Fruit fly (Drosophila melanogaster) whole organism, pupa: Measurements from ENCODE around the gene UQCR-Q.

Experiments
- CG10348 ChIP-seq: fragments of 200-800 bp; sonication (Bioruptor generic); IDR thresholded peaks from 2 replicates; pipeline ENCODE4 v1.3.6; 2022; ENCODE audit warnings: missing biosample characterization, missing genetic modification characterization
- CG12605 ChIP-seq: fragments of 200-800 bp; sonication (Bioruptor generic); IDR thresholded peaks from 2 replicates; pipeline ENCODE4 v1.3.6; 2022; ENCODE audit warnings: missing biosample characterization, missing genetic modification characterization
- CG13204 ChIP-seq: fragments of 200-800 bp; sonication (Bioruptor generic); optimal IDR thresholded peaks from 2 replicates; lab custom pipeline; 2018; ENCODE audit warnings: missing biosample characterization, mild to moderate bottlenecking, missing genetic modification characterization, moderate library complexity
- CG14655 ChIP-seq: fragments of 200-800 bp; sonication (Bioruptor generic); optimal IDR thresholded peaks from 3 replicates; lab custom pipeline; 2017; ENCODE audit warnings: mild to moderate bottlenecking, missing biosample characterization, missing genetic modification reagents, missing genetic modification characterization
- CG15710 ChIP-seq: fragments of 200-800 bp; sonication (Bioruptor generic); optimal IDR thresholded peaks from 2 replicates; lab custom pipeline; 2018; ENCODE audit warnings: missing biosample characterization, mild to moderate bottlenecking, missing genetic modification characterization, moderate library complexity
- CG17806 ChIP-seq: fragments of 200-800 bp; sonication (Bioruptor generic); optimal IDR thresholded peaks from 2 replicates; lab custom pipeline; 2018; ENCODE audit warnings: missing biosample characterization, mild to moderate bottlenecking, missing genetic modification characterization, moderate library complexity
- CG32121 ChIP-seq: fragments of 200-800 bp; sonication (Bioruptor generic); IDR thresholded peaks from 2 replicates; pipeline ENCODE4 v1.3.6; 2022; ENCODE audit warnings: missing biosample characterization, missing genetic modification characterization
- CG34367 ChIP-seq: fragments of 200-800 bp; sonication (Bioruptor generic); optimal IDR thresholded peaks from 2 replicates; lab custom pipeline; 2018; ENCODE audit warnings: missing biosample characterization, mild to moderate bottlenecking, missing genetic modification characterization
- CG4496 ChIP-seq: fragments of 200-800 bp; sonication (Bioruptor generic); IDR thresholded peaks from 3 replicates; pipeline ENCODE4 v1.3.6; 2022; ENCODE audit warnings: missing biosample characterization, missing genetic modification characterization
- CG8159 ChIP-seq: fragments of 200-800 bp; sonication (Bioruptor generic); optimal IDR thresholded peaks from 3 replicates; lab custom pipeline; 2018; ENCODE audit warnings: missing biosample characterization, mild to moderate bottlenecking, missing genetic modification characterization, moderate library complexity
- CG8301 ChIP-seq: fragments of 200-800 bp; sonication (Bioruptor generic); optimal IDR thresholded peaks from 2 replicates; lab custom pipeline; 2018; ENCODE audit warnings: missing biosample characterization, mild to moderate bottlenecking, missing genetic modification characterization
- CG9948 ChIP-seq: fragments of 200-800 bp; sonication (Bioruptor generic); optimal IDR thresholded peaks from 2 replicates; lab custom pipeline; 2018; ENCODE audit warnings: missing biosample characterization, mild to moderate bottlenecking, missing genetic modification characterization, moderate library complexity
- D1 ChIP-seq: fragments of 200-800 bp; sonication (Bioruptor generic); optimal IDR thresholded peaks from 2 replicates; lab custom pipeline; 2018; ENCODE audit warnings: missing biosample characterization, mild to moderate bottlenecking, missing genetic modification characterization, moderate library complexity
- EcR ChIP-seq: fragments of 200-800 bp; sonication (Bioruptor generic); optimal IDR thresholded peaks from 3 replicates; lab custom pipeline; 2019; ENCODE audit warnings: missing biosample characterization, missing genetic modification characterization, mild to moderate bottlenecking, moderate library complexity, missing genetic modification reagents
- Ets98B ChIP-seq: fragments of 200-800 bp; sonication (Bioruptor generic); IDR thresholded peaks from 2 replicates; pipeline ENCODE4 v1.3.6; 2022; ENCODE audit warnings: missing biosample characterization, missing genetic modification characterization
- Pif1A ChIP-seq: fragments of 200-800 bp; sonication (Bioruptor generic); optimal IDR thresholded peaks from 3 replicates; lab custom pipeline; 2016; ENCODE audit warnings: missing biosample characterization, missing genetic modification characterization
- Pif1B ChIP-seq: fragments of 200-800 bp; sonication (Bioruptor generic); optimal IDR thresholded peaks from 3 replicates; lab custom pipeline; 2016; ENCODE audit warnings: missing biosample characterization, missing genetic modification characterization
- Snoo ChIP-seq: fragments of 200-800 bp; sonication (Bioruptor generic); optimal IDR thresholded peaks from 3 replicates; lab custom pipeline; 2017; ENCODE audit warnings: missing biosample characterization, mild to moderate bottlenecking, missing genetic modification characterization, inconsistent platforms
- fd96Ca ChIP-seq: fragments of 200-800 bp; sonication (Bioruptor generic); IDR thresholded peaks from 3 replicates; pipeline ENCODE4 v1.3.6; 2022; ENCODE audit warnings: missing biosample characterization, missing genetic modification characterization
- gl ChIP-seq: fragments of 200-800 bp; sonication (Bioruptor generic); optimal IDR thresholded peaks from 2 replicates; lab custom pipeline; 2018; ENCODE audit warnings: missing biosample characterization, mild to moderate bottlenecking, missing genetic modification characterization
- rn ChIP-seq: fragments of 200-800 bp; sonication (Bioruptor generic); IDR thresholded peaks from 2 replicates; pipeline ENCODE4 v1.3.6; 2022; ENCODE audit warnings: missing biosample characterization, missing genetic modification characterization

Gene UQCR-Q

dm6 chr3L:17502235-17502634, 27.7 kb downstream of the UQCR-Q start:
- no peak for TF ChIP-seq rn (GFP tag; lab: Robert Waterston, UW)
- TF ChIP-seq Pif1B (GFP tag; lab: Kevin White, UChicago) = peak; percentile 66
- TF ChIP-seq D1 (tag; lab: Kevin White, UChicago) = no peak
- TF ChIP-seq CG4496 (GFP tag; lab: Robert Waterston, UW) = peak; percentile 75
- peak; percentile 75 for TF ChIP-seq Pif1A
- peak; percentile 31; the same call in 1 of the 2 replicates for TF ChIP-seq Ets98B (GFP tag; lab: Robert Waterston, UW)
- peak; percentile 44 for TF ChIP-seq CG14655 (GFP tag; lab: Kevin White, UChicago)
- peak; percentile 7 for TF ChIP-seq CG8159 (tag; lab: Kevin White, UChicago)
- TF ChIP-seq CG32121 (GFP tag; lab: Robert Waterston, UW) = peak; percentile 45; the same call in 1 of the 2 replicates
- peak; percentile 73 for TF ChIP-seq Snoo (tag; lab: Kevin White, UChicago)
- TF ChIP-seq CG8301 = no peak
- peak; percentile 59; the same call in 1 of the 3 replicates for TF ChIP-seq fd96Ca (GFP tag; lab: Robert Waterston, UW)
- peak; percentile 8 for TF ChIP-seq CG17806 (tag; lab: Kevin White, UChicago)

- TF ChIP-seq CG9948 (tag; lab: Kevin White, UChicago) = peak; percentile 14
- TF ChIP-seq CG12605 (GFP tag; lab: Robert Waterston, UW) = no peak; the same call in 1 of the 2 replicates
- TF ChIP-seq CG10348 (GFP tag; lab: Robert Waterston, UW) = no peak
- TF ChIP-seq CG8159 (tag; lab: Kevin White, UChicago) = no peak
- no peak for TF ChIP-seq CG15710
- TF ChIP-seq Snoo (tag; lab: Kevin White, UChicago) = no peak
- no peak for TF ChIP-seq gl (tag; lab: Kevin White, UChicago)
- 0 out of 2 replicates have a peak, but pooled peaks have one; percentile 27 for TF ChIP-seq CG32121 (GFP tag; lab: Robert Waterston, UW)
- TF ChIP-seq CG17806 (tag; lab: Kevin White, UChicago) = no peak
- peak; percentile 19; the same call in 1 of the 3 replicates for TF ChIP-seq CG4496 (GFP tag; lab: Robert Waterston, UW)
- TF ChIP-seq D1 (tag; lab: Kevin White, UChicago) = no peak
- TF ChIP-seq rn (GFP tag; lab: Robert Waterston, UW) = no peak
- TF ChIP-seq Pif1B (GFP tag; lab: Kevin White, UChicago) = peak; percentile 8
- no peak for TF ChIP-seq EcR (GFP tag; lab: Kevin White, UChicago)
- TF ChIP-seq CG34367 (tag; lab: Kevin White, UChicago) = no peak
- no peak for TF ChIP-seq CG13204
- TF ChIP-seq Pif1A = no peak
- TF ChIP-seq CG8301 = peak; percentile 65
- peak; percentile 57; the same call in 1 of the 2 replicates for TF ChIP-seq Ets98B (GFP tag; lab: Robert Waterston, UW)
- peak; percentile 81 for TF ChIP-seq CG14655 (GFP tag; lab: Kevin White, UChicago)
- no peak for TF ChIP-seq fd96Ca (GFP tag; lab: Robert Waterston, UW)
- TF ChIP-seq, all 21 proteins: peak for 7
Observed at dm6 chr3L:17504538-17504937, 30.0 kb downstream of the UQCR-Q start.

dm6 chr3L:17506005-17506760, 31.6 kb downstream of the UQCR-Q start:
- TF ChIP-seq D1 (tag; lab: Kevin White, UChicago) (peak; percentile 38), CG4496 (GFP tag; lab: Robert Waterston, UW) (peak; percentile 37; the same call in 1 of the 3 replicates), CG8159 (tag; lab: Kevin White, UChicago) (peak; percentile 57), Ets98B (GFP tag; lab: Robert Waterston, UW) (no peak), rn (GFP tag; lab: Robert Waterston, UW) (no peak), CG14655 (GFP tag; lab: Kevin White, UChicago) (peak; percentile 69), Pif1B (GFP tag; lab: Kevin White, UChicago) (no peak), CG9948 (tag; lab: Kevin White, UChicago) (peak; percentile 31), gl (tag; lab: Kevin White, UChicago) (no peak), CG34367 (tag; lab: Kevin White, UChicago) (no peak), fd96Ca (GFP tag; lab: Robert Waterston, UW) (no peak), CG17806 (tag; lab: Kevin White, UChicago) (peak; percentile 41), CG10348 (GFP tag; lab: Robert Waterston, UW) (no peak), CG8301 (peak; percentile 36), CG13204 (no peak), Snoo (tag; lab: Kevin White, UChicago) (peak; percentile 42), EcR (GFP tag; lab: Kevin White, UChicago) (no peak), CG15710 (peak; percentile 21), CG32121 (GFP tag; lab: Robert Waterston, UW) (0 out of 2 replicates have a peak, but pooled peaks have one; percentile 30), Pif1A (peak; percentile 37), CG12605 (GFP tag; lab: Robert Waterston, UW) (no peak)

dm6 chr3L:17506830-17507229, 32.3 kb downstream of the UQCR-Q start:
- peak; percentile 26 for TF ChIP-seq CG8301
- TF ChIP-seq CG9948 (tag; lab: Kevin White, UChicago) = peak; percentile 14
- TF ChIP-seq CG32121 (GFP tag; lab: Robert Waterston, UW) = peak; percentile 22; the same call in 1 of the 2 replicates
- no peak for TF ChIP-seq CG10348 (GFP tag; lab: Robert Waterston, UW)
- no peak for TF ChIP-seq EcR (GFP tag; lab: Kevin White, UChicago)
- TF ChIP-seq CG8159 (tag; lab: Kevin White, UChicago) = peak; percentile 42

- TF ChIP-seq rn (GFP tag; lab: Robert Waterston, UW) (no peak), Pif1B (GFP tag; lab: Kevin White, UChicago) (no peak), EcR (GFP tag; lab: Kevin White, UChicago) (no peak), Snoo (tag; lab: Kevin White, UChicago) (no peak), D1 (tag; lab: Kevin White, UChicago) (no peak), CG8301 (no peak), CG10348 (GFP tag; lab: Robert Waterston, UW) (no peak), fd96Ca (GFP tag; lab: Robert Waterston, UW) (no peak), CG9948 (tag; lab: Kevin White, UChicago) (no peak), CG14655 (GFP tag; lab: Kevin White, UChicago) (no peak), CG34367 (tag; lab: Kevin White, UChicago) (no peak), CG32121 (GFP tag; lab: Robert Waterston, UW) (no peak), gl (tag; lab: Kevin White, UChicago) (no peak), CG15710 (no peak)
- TF ChIP-seq, all 21 proteins: peak for 0
Observed at dm6 chr3L:17513492-17513891, 38.9 kb downstream of the UQCR-Q start.
